Worm (Caenorhabditis elegans): ENCODE results near the gene rom-2.

DNA sequence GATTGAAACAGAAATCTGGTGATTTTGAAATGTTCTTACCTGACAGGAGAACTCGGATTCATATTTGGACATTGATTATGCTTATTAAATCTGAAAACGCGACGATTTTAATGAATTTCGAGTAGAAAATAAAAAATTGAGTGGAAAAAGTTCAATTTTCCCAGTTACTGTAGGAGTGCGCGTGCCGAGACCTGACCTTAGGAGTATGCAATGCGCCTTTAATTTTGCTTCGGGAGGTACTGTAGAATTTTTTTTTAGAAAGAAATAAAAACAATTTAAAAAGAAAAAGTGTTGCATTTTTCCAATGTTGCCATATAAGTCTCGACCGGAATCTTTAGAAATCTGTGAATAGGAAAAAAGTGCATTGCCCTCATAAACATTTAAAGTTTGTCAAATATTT lies 29.5 kb downstream of the rom-2 start, which contains the start of gene C48B4.11:
- no peak for TF ChIP-seq die-1 (tag; optimal IDR thresholded peaks at IDR 0.05)
- TF ChIP-seq lin-26 (GFP tag; IDR thresholded peaks at IDR 0.05) = no peak
- no peak for TF ChIP-seq ZK185.1 (tag; optimal IDR thresholded peaks at IDR 0.05; ENCODE audit: poor library complexity, severe bottlenecking)
- TF ChIP-seq attf-6 (GFP tag; IDR thresholded peaks at IDR 0.05) = no peak
- no peak for TF ChIP-seq lir-1 (GFP tag; conservative IDR thresholded peaks at IDR 0.05)
- peak; percentile 25 for TF ChIP-seq F49E8.2 (tag; optimal IDR thresholded peaks at IDR 0.05; ENCODE audit: insufficient read depth)
- no peak for TF ChIP-seq ceh-100 (GFP tag; IDR thresholded peaks at IDR 0.05)
- peak; percentile 68 for TF ChIP-seq xnd-1 (tag; optimal IDR thresholded peaks at IDR 0.05)
- no peak for TF ChIP-seq F57C9.4 (tag; optimal IDR thresholded peaks at IDR 0.05)
- TF ChIP-seq gei-17 (GFP tag; optimal IDR thresholded peaks at IDR 0.05) = no peak
- no peak for TF ChIP-seq aptf-3 (GFP tag; IDR thresholded peaks at IDR 0.05)

Measured in whole organism, young adult.